Worm (Caenorhabditis elegans) whole organism, L1 larva: ENCODE results near the gene F01D5.10.

Experiments
- fkh-10 ChIP-seq: sonication (generic microtip); optimal IDR thresholded peaks from 2 replicates; lab custom pipeline; 2017; ENCODE audit warnings: missing biosample characterization, missing genetic modification reagents, missing genetic modification characterization
- fkh-4 ChIP-seq: sonication (generic microtip); optimal IDR thresholded peaks from 2 replicates; lab custom pipeline; 2016; ENCODE audit warnings: missing compliant biosample characterization, missing genetic modification characterization, borderline replicate concordance
- lin-39 ChIP-seq: fragments of 150-350 bp; optimal IDR thresholded peaks from 2 replicates; lab custom pipeline; 2014; ENCODE audit warnings: missing biosample characterization, missing genetic modification reagents, missing genetic modification characterization
- lir-3 ChIP-seq: sonication (generic microtip); optimal IDR thresholded peaks from 2 replicates; lab custom pipeline; 2016; ENCODE audit warnings: mild to moderate bottlenecking, missing genetic modification characterization, moderate library complexity, missing compliant biosample characterization; ENCODE audit not compliant: poor library complexity
- lsy-2 ChIP-seq, 2 experiments: fragments of 150-350 bp; optimal IDR thresholded peaks; 2 replicates each; lab custom pipeline; 2014; ENCODE audit warnings: missing biosample characterization in 2 of 2, missing genetic modification characterization in 2 of 2

DNA sequence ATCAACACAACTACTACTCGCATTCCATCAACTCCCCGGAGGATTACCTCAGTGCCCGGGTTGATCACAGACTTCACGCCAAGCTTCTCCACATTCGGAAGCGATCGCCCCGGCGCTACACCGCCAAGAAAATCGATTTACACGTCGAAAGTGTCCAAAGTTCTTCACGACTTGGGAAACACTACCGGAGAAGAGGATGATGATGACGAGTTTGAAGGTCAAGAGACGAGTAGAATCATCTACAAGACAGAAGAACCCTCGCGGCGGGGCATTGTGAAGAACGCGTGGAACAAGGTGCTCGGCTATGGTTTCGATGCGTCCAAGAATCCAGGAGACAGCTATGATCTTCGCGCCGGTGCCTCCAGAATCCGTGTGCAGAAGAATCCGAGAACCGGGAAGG is 42.9 kb upstream of the F01D5.10 start:
- TF ChIP-seq fkh-4 (tag; lab: Kevin White, UChicago) (no peak), lir-3 (tag; lab: Kevin White, UChicago) (no peak), lsy-2 (tag; optimal IDR thresholded peaks at IDR 0.05; lab: Kevin White, UChicago) (no peak), lin-39 (tag; lab: Kevin White, UChicago) (no peak), fkh-10 (GFP tag; lab: Kevin White, UChicago) (no peak)
